Worm (Caenorhabditis elegans) whole organism, mixed stage, embryonic: ENCODE measurements around the gene clh-3.

ENCODE experiments used
- M03D4.4 ChIP-seq: sonication (generic microtip); optimal IDR thresholded peaks from 2 replicates; lab custom pipeline; 2017; ENCODE audit warnings: mild to moderate bottlenecking, missing genetic modification characterization, missing compliant biosample characterization
- bed-3 ChIP-seq: fragments of 200-800 bp; sonication (Bioruptor generic); optimal IDR thresholded peaks from 3 replicates; lab custom pipeline; 2018; ENCODE audit warnings: mild to moderate bottlenecking, missing genetic modification characterization, moderate library complexity, missing compliant biosample characterization
- ceh-39 ChIP-seq: fragments of 150-350 bp; optimal IDR thresholded peaks from 2 replicates; lab custom pipeline; 2014; ENCODE audit warnings: missing biosample characterization, missing genetic modification characterization
- ceh-43 ChIP-seq: fragments of 200-800 bp; sonication (Bioruptor generic); optimal IDR thresholded peaks from 2 replicates; lab custom pipeline; 2018; ENCODE audit warnings: mild to moderate bottlenecking, missing genetic modification characterization, moderate library complexity, missing compliant biosample characterization
- ces-1 ChIP-seq: fragments of 150-350 bp; optimal IDR thresholded peaks from 2 replicates; lab custom pipeline; 2014; ENCODE audit warnings: missing biosample characterization, missing genetic modification reagents, missing genetic modification characterization
- cnd-1 ChIP-seq: fragments of 200-800 bp; sonication (Bioruptor generic); optimal IDR thresholded peaks from 2 replicates; lab custom pipeline; 2018; ENCODE audit warnings: mild to moderate bottlenecking, missing genetic modification characterization, missing compliant biosample characterization
- drap-1 ChIP-seq: fragments of 200-800 bp; sonication (Bioruptor generic); optimal IDR thresholded peaks from 3 replicates; lab custom pipeline; 2018; ENCODE audit warnings: mild to moderate bottlenecking, missing genetic modification characterization, missing compliant biosample characterization
- elt-1 ChIP-seq: sonication (generic microtip); optimal IDR thresholded peaks from 2 replicates; lab custom pipeline; 2017; ENCODE audit warnings: missing genetic modification characterization, mild to moderate bottlenecking, missing compliant biosample characterization, antibody characterized with exemption, moderate library complexity, borderline replicate concordance; ENCODE audit not compliant: insufficient read depth
- elt-3 ChIP-seq: fragments of 150-350 bp; optimal IDR thresholded peaks from 2 replicates; lab custom pipeline; 2014; ENCODE audit warnings: missing biosample characterization, missing genetic modification characterization
- ham-2 ChIP-seq: fragments of 200-800 bp; sonication (Bioruptor generic); optimal IDR thresholded peaks from 2 replicates; lab custom pipeline; 2018; ENCODE audit warnings: mild to moderate bottlenecking, missing genetic modification characterization, missing compliant biosample characterization
- hlh-1 ChIP-seq: fragments of 150-350 bp; optimal IDR thresholded peaks from 2 replicates; lab custom pipeline; 2014; ENCODE audit warnings: missing biosample characterization, missing genetic modification reagents, missing genetic modification characterization
- lin-13 ChIP-seq: fragments of 150-350 bp; optimal IDR thresholded peaks from 2 replicates; lab custom pipeline; 2014; ENCODE audit warnings: missing biosample characterization, missing genetic modification characterization
- lin-32 ChIP-seq: fragments of 200-800 bp; sonication (Bioruptor generic); optimal IDR thresholded peaks from 2 replicates; lab custom pipeline; 2018; ENCODE audit warnings: mild to moderate bottlenecking, missing genetic modification characterization, missing compliant biosample characterization
- lsy-2 ChIP-seq: fragments of 150-350 bp; optimal IDR thresholded peaks from 2 replicates; lab custom pipeline; 2014; ENCODE audit warnings: missing biosample characterization, missing genetic modification characterization
- mab-5 ChIP-seq: fragments of 150-350 bp; optimal IDR thresholded peaks from 2 replicates; lab custom pipeline; 2014; ENCODE audit warnings: missing biosample characterization, missing genetic modification characterization
- mep-1 ChIP-seq: fragments of 150-350 bp; optimal IDR thresholded peaks from 2 replicates; lab custom pipeline; 2017; ENCODE audit warnings: missing biosample characterization, missing genetic modification reagents, missing genetic modification characterization, inconsistent platforms
- mls-2 ChIP-seq: sonication (generic microtip); optimal IDR thresholded peaks from 2 replicates; lab custom pipeline; 2016; ENCODE audit warnings: mild to moderate bottlenecking, missing genetic modification characterization, moderate library complexity, missing compliant biosample characterization
- nhr-12 ChIP-seq: fragments of 150-350 bp; optimal IDR thresholded peaks from 2 replicates; lab custom pipeline; 2014; ENCODE audit warnings: missing biosample characterization, missing genetic modification characterization
- nhr-2 ChIP-seq: fragments of 150-350 bp; optimal IDR thresholded peaks from 2 replicates; lab custom pipeline; 2014; ENCODE audit warnings: missing biosample characterization, missing genetic modification characterization
- nhr-237 ChIP-seq: fragments of 150-350 bp; optimal IDR thresholded peaks from 2 replicates; lab custom pipeline; 2014; ENCODE audit warnings: missing biosample characterization, missing genetic modification characterization
- nhr-28 ChIP-seq: fragments of 150-350 bp; optimal IDR thresholded peaks from 2 replicates; lab custom pipeline; 2014; ENCODE audit warnings: missing biosample characterization, missing genetic modification characterization
- nhr-76 ChIP-seq: sonication (generic microtip); optimal IDR thresholded peaks from 2 replicates; lab custom pipeline; 2017; ENCODE audit warnings: missing biosample characterization, missing genetic modification characterization
- pha-4 ChIP-seq: fragments of 150-350 bp; optimal IDR thresholded peaks from 2 replicates; lab custom pipeline; 2018; ENCODE audit warnings: missing biosample characterization, missing genetic modification reagents, missing genetic modification characterization
- snpc-4 ChIP-seq: fragments of 150-350 bp; optimal IDR thresholded peaks from 2 replicates; lab custom pipeline; 2014; ENCODE audit warnings: missing biosample characterization, missing genetic modification characterization
- sptf-1 ChIP-seq: sonication (generic microtip); optimal IDR thresholded peaks from 2 replicates; lab custom pipeline; 2017; ENCODE audit warnings: mild to moderate bottlenecking, missing genetic modification characterization, moderate library complexity, missing compliant biosample characterization
- tbx-8 ChIP-seq: fragments of 200-800 bp; sonication (Bioruptor generic); optimal IDR thresholded peaks from 2 replicates; lab custom pipeline; 2018; ENCODE audit warnings: mild to moderate bottlenecking, missing genetic modification characterization, moderate library complexity, missing compliant biosample characterization
- unc-120 ChIP-seq: sonication (generic microtip); optimal IDR thresholded peaks from 2 replicates; lab custom pipeline; 2017; ENCODE audit warnings: missing genetic modification characterization, missing compliant biosample characterization; ENCODE audit not compliant: poor library complexity, severe bottlenecking
- unc-39 ChIP-seq: fragments of 150-350 bp; optimal IDR thresholded peaks from 2 replicates; lab custom pipeline; 2014; ENCODE audit warnings: missing biosample characterization, missing genetic modification characterization
- unc-62 ChIP-seq: fragments of 150-350 bp; optimal IDR thresholded peaks from 2 replicates; lab custom pipeline; 2014; ENCODE audit warnings: missing biosample characterization, missing genetic modification reagents, missing genetic modification characterization
- zip-8 ChIP-seq: fragments of 150-350 bp; optimal IDR thresholded peaks from 2 replicates; lab custom pipeline; 2014; ENCODE audit warnings: missing biosample characterization, missing genetic modification characterization
- ztf-11 ChIP-seq: fragments of 150-350 bp; optimal IDR thresholded peaks from 2 replicates; lab custom pipeline; 2014; ENCODE audit warnings: missing biosample characterization, missing genetic modification characterization

The clh-3 gene

ce11 chrII:7224074-7224473, 1.6 kb downstream of the clh-3 start:
- no peak for TF ChIP-seq nhr-237 (tag; lab: Kevin White, UChicago)
- no peak for TF ChIP-seq ceh-39 (tag; lab: Kevin White, UChicago)
- TF ChIP-seq lin-32 (GFP tag; lab: Kevin White, UChicago): no peak
- no peak for TF ChIP-seq hlh-1 (tag; lab: Kevin White, UChicago)
- no peak for TF ChIP-seq zip-8
- TF ChIP-seq bed-3: no peak
- no peak for TF ChIP-seq mls-2 (tag; lab: Kevin White, UChicago)
- TF ChIP-seq mep-1: no peak
- no peak for TF ChIP-seq unc-39 (tag; lab: Kevin White, UChicago)
- TF ChIP-seq elt-1 (tag; lab: Kevin White, UChicago): no peak

ce11 chrII:7217047-7217446, 8.7 kb downstream of the clh-3 start, which contains the start of gene E04F6.10:
TSS of gene E04F6.10 (minus strand) at chrII:7217147.
- no peak for TF ChIP-seq ces-1 (GFP tag; lab: Kevin White, UChicago)
- no peak for TF ChIP-seq unc-62 (GFP tag; lab: Kevin White, UChicago)
- no peak for TF ChIP-seq ztf-11
- no peak for TF ChIP-seq mab-5 (tag; lab: Kevin White, UChicago)
- no peak for TF ChIP-seq nhr-76 (tag; lab: Kevin White, UChicago)
- no peak for TF ChIP-seq lin-32 (GFP tag; lab: Kevin White, UChicago)
- TF ChIP-seq sptf-1 (tag; lab: Kevin White, UChicago): no peak
- no peak for TF ChIP-seq unc-120

DNA sequence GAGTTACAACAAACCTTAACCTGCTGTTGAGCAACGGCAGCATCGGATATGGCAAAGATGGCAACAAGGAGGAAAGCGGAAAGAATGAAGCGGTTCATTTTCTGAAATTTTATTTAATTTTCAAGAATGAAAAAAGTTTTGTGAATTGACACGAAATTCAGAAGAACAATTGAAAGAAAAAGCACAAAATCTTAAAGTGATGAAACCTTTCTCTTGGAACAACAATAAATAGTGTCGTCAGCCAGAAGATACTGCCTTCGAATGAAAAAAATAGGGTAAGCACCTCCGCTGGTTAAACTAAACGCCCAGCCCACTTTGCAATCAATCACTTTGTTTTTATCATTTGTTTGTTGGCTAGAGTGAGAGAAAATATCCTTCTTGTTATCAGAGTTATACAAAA, 13.7 kb downstream of the clh-3 start, which contains the start of gene E04F6.9:
E04F6.9 (minus strand) TSS at position 101 of the 400 bp plus-strand sequence.
- TF ChIP-seq M03D4.4 (tag; lab: Kevin White, UChicago) (no peak), bed-3 (no peak), ces-1 (GFP tag; lab: Kevin White, UChicago) (no peak), nhr-28 (tag; lab: Kevin White, UChicago) (no peak)

- TF ChIP-seq sptf-1 (tag; lab: Kevin White, UChicago): no peak
- TF ChIP-seq lsy-2 (tag; lab: Kevin White, UChicago): no peak
- TF ChIP-seq snpc-4 (tag; lab: Kevin White, UChicago): no peak
- TF ChIP-seq pha-4 (tag; lab: Kevin White, UChicago): no peak
- TF ChIP-seq M03D4.4 (tag; lab: Kevin White, UChicago): no peak
- TF ChIP-seq nhr-2 (tag; lab: Kevin White, UChicago): no peak
- TF ChIP-seq tbx-8 (GFP tag; lab: Kevin White, UChicago): no peak
- TF ChIP-seq ceh-39 (tag; lab: Kevin White, UChicago): no peak
- TF ChIP-seq nhr-237 (tag; lab: Kevin White, UChicago): no peak
- TF ChIP-seq ham-2 (GFP tag; lab: Kevin White, UChicago): no peak
- no peak for TF ChIP-seq nhr-12 (tag; lab: Kevin White, UChicago)
- no peak for TF ChIP-seq lin-13
- TF ChIP-seq lin-32 (GFP tag; lab: Kevin White, UChicago): no peak
- no peak for TF ChIP-seq nhr-76 (tag; lab: Kevin White, UChicago)
- no peak for TF ChIP-seq ceh-43
- no peak for TF ChIP-seq mls-2 (tag; lab: Kevin White, UChicago)
- TF ChIP-seq mep-1: no peak
- no peak for TF ChIP-seq bed-3
- no peak for TF ChIP-seq zip-8
- TF ChIP-seq cnd-1 (tag; lab: Kevin White, UChicago): no peak
- TF ChIP-seq, all 35 proteins: peak for 0
Observed at ce11 chrII:7211280-7211679, 14.4 kb downstream of the clh-3 start, which contains the start of gene E04F6.8. TSS of gene E04F6.8 (minus strand) at chrII:7211380.

ce11 chrII:7210187-7210586, 15.5 kb downstream of the clh-3 start, which contains the start of gene E04F6.15:
TSS of gene E04F6.15 (minus strand) at chrII:7210287.
- TF ChIP-seq ceh-43 (no peak), mep-1 (no peak), nhr-2 (tag; lab: Kevin White, UChicago) (no peak), elt-3 (tag; lab: Kevin White, UChicago) (no peak), drap-1 (GFP tag; lab: Kevin White, UChicago) (no peak)
